Worm (Caenorhabditis elegans) whole organism, L3 larva: ENCODE measurements around the gene C42D8.9.
A peak's percentile ranks its signal among the peaks of the same experiment; 100 is the strongest.

Experiments
- R02D3.7 ChIP-seq: fragments of 150-350 bp; optimal IDR thresholded peaks from 2 replicates; lab custom pipeline; 2014; ENCODE audit warnings: missing biosample characterization, missing genetic modification characterization
- nhr-237 ChIP-seq: fragments of 150-350 bp; optimal IDR thresholded peaks from 2 replicates; lab custom pipeline; 2014; ENCODE audit warnings: missing biosample characterization, missing genetic modification characterization
- nhr-25 ChIP-seq: sonication (generic microtip); optimal IDR thresholded peaks from 2 replicates; lab custom pipeline; 2017; ENCODE audit warnings: missing biosample characterization, missing genetic modification characterization
- snpc-4 ChIP-seq: fragments of 150-350 bp; optimal IDR thresholded peaks from 2 replicates; lab custom pipeline; 2014; ENCODE audit warnings: missing biosample characterization, missing genetic modification characterization
- tbx-2 ChIP-seq: sonication (generic microtip); optimal IDR thresholded peaks from 2 replicates; lab custom pipeline; 2016; ENCODE audit warnings: mild to moderate bottlenecking, missing genetic modification characterization, missing compliant biosample characterization
- ztf-4 ChIP-seq: fragments of 150-350 bp; optimal IDR thresholded peaks from 2 replicates; lab custom pipeline; 2014; ENCODE audit warnings: missing biosample characterization, missing genetic modification characterization

- TF ChIP-seq ztf-4 (no peak), R02D3.7 (tag; lab: Kevin White, UChicago) (no peak), snpc-4 (tag; lab: Kevin White, UChicago) (no peak), tbx-2 (no peak), nhr-25 (tag; lab: Kevin White, UChicago) (peak; percentile 32), nhr-237 (tag; lab: Kevin White, UChicago) (no peak)
Measured at ce11 chrX:5079297-5079696, 27.5 kb downstream of the C42D8.9 start.
